Worm (Caenorhabditis elegans) whole organism, L3 larva: ENCODE results near the gene C26B9.1.

Experiments
- R02D3.7 ChIP-seq: fragments of 150-350 bp; optimal IDR thresholded peaks from 2 replicates; lab custom pipeline; 2014; ENCODE audit warnings: missing biosample characterization, missing genetic modification characterization
- ZK546.5 ChIP-seq: sonication (generic microtip); optimal IDR thresholded peaks from 2 replicates; lab custom pipeline; 2017; ENCODE audit warnings: missing biosample characterization, missing genetic modification characterization
- aly-2 ChIP-seq: fragments of 150-350 bp; optimal IDR thresholded peaks from 2 replicates; lab custom pipeline; 2014; ENCODE audit warnings: missing biosample characterization, missing genetic modification characterization
- ama-1 ChIP-seq: fragments of 150-350 bp; optimal IDR thresholded peaks from 2 replicates; lab custom pipeline; 2018
- ceh-16 ChIP-seq: sonication (generic microtip); optimal IDR thresholded peaks from 2 replicates; lab custom pipeline; 2017; ENCODE audit warnings: missing biosample characterization, missing genetic modification characterization
- ceh-82 ChIP-seq: fragments of 150-350 bp; optimal IDR thresholded peaks from 2 replicates; lab custom pipeline; 2014; ENCODE audit warnings: missing biosample characterization, missing genetic modification characterization
- ceh-9 ChIP-seq: sonication (generic microtip); optimal IDR thresholded peaks from 2 replicates; lab custom pipeline; 2018; ENCODE audit warnings: missing biosample characterization, missing genetic modification characterization
- daf-12 ChIP-seq: fragments of 150-350 bp; optimal IDR thresholded peaks from 2 replicates; lab custom pipeline; 2014; ENCODE audit warnings: missing biosample characterization, missing genetic modification reagents, missing genetic modification characterization
- egl-27 ChIP-seq: sonication (generic microtip); optimal IDR thresholded peaks from 4 replicates; lab custom pipeline; 2017; ENCODE audit warnings: missing biosample characterization, missing genetic modification reagents, missing genetic modification characterization
- egl-5 ChIP-seq: fragments of 150-350 bp; optimal IDR thresholded peaks from 2 replicates; lab custom pipeline; 2017; ENCODE audit warnings: missing biosample characterization, missing genetic modification reagents, missing genetic modification characterization, inconsistent platforms
- elt-1 ChIP-seq: fragments of 150-350 bp; optimal IDR thresholded peaks from 2 replicates; lab custom pipeline; 2014; ENCODE audit warnings: missing biosample characterization, missing genetic modification characterization
- elt-2 ChIP-seq: sonication (generic microtip); optimal IDR thresholded peaks from 2 replicates; lab custom pipeline; 2016; ENCODE audit warnings: missing genetic modification reagents, mild to moderate bottlenecking, missing genetic modification characterization, missing compliant biosample characterization
- elt-3 ChIP-seq, 3 experiments: fragments of 150-350 bp in 1 of 3; sonication (generic microtip) in 2 of 3; optimal IDR thresholded peaks; 2 replicates in 2 of 3; 4 replicates in 1 of 3; lab custom pipeline; 2014 to 2017; ENCODE audit warnings: missing biosample characterization in 3 of 3, missing genetic modification characterization in 3 of 3
- eor-1 ChIP-seq, 2 experiments: fragments of 150-350 bp; optimal IDR thresholded peaks; 2 replicates each; lab custom pipeline; 2014 to 2018; ENCODE audit warnings: missing biosample characterization in 2 of 2, missing genetic modification characterization in 2 of 2
- fkh-10 ChIP-seq: sonication (generic microtip); optimal IDR thresholded peaks from 2 replicates; lab custom pipeline; 2017; ENCODE audit warnings: missing biosample characterization, missing genetic modification reagents, missing genetic modification characterization
- fkh-2 ChIP-seq: fragments of 150-350 bp; optimal IDR thresholded peaks from 2 replicates; lab custom pipeline; 2014; ENCODE audit warnings: missing biosample characterization, missing genetic modification reagents, missing genetic modification characterization
- fos-1 ChIP-seq: fragments of 150-350 bp; optimal IDR thresholded peaks from 2 replicates; lab custom pipeline; 2014; ENCODE audit warnings: missing biosample characterization, missing genetic modification characterization
- hmg-11 ChIP-seq: sonication (generic microtip); optimal IDR thresholded peaks from 2 replicates; lab custom pipeline; 2016; ENCODE audit warnings: missing genetic modification characterization, missing compliant biosample characterization
- jun-1 ChIP-seq: fragments of 150-350 bp; optimal IDR thresholded peaks from 2 replicates; lab custom pipeline; 2014; ENCODE audit warnings: missing biosample characterization, missing genetic modification reagents, missing genetic modification characterization
- lin-15B ChIP-seq: fragments of 150-350 bp; optimal IDR thresholded peaks from 2 replicates; lab custom pipeline; 2014; ENCODE audit warnings: missing biosample characterization, missing genetic modification characterization
- lin-39 ChIP-seq: fragments of 150-350 bp; optimal IDR thresholded peaks from 2 replicates; lab custom pipeline; 2018; ENCODE audit warnings: missing biosample characterization, missing genetic modification reagents, missing genetic modification characterization
- lsy-12 ChIP-seq: sonication (generic microtip); optimal IDR thresholded peaks from 2 replicates; lab custom pipeline; 2016; ENCODE audit warnings: mild to moderate bottlenecking, missing genetic modification characterization, missing compliant biosample characterization
- mdl-1 ChIP-seq: fragments of 150-350 bp; optimal IDR thresholded peaks from 2 replicates; lab custom pipeline; 2014; ENCODE audit warnings: missing biosample characterization, missing genetic modification characterization
- mml-1 ChIP-seq: fragments of 150-350 bp; sonication (generic microtip); optimal IDR thresholded peaks from 3 replicates; lab custom pipeline; 2014; ENCODE audit warnings: missing biosample characterization, missing genetic modification characterization
- nfya-1 ChIP-seq: sonication (generic microtip); optimal IDR thresholded peaks from 2 replicates; lab custom pipeline; 2017; ENCODE audit warnings: missing genetic modification characterization, mild to moderate bottlenecking, missing compliant biosample characterization, antibody characterized with exemption, moderate library complexity; ENCODE audit not compliant: insufficient read depth
- nhr-11 ChIP-seq: fragments of 150-350 bp; optimal IDR thresholded peaks from 2 replicates; lab custom pipeline; 2014; ENCODE audit warnings: missing biosample characterization, missing genetic modification characterization
- nhr-12 ChIP-seq: fragments of 150-350 bp; optimal IDR thresholded peaks from 2 replicates; lab custom pipeline; 2014; ENCODE audit warnings: missing biosample characterization, missing genetic modification characterization
- nhr-23 ChIP-seq: fragments of 150-350 bp; optimal IDR thresholded peaks from 2 replicates; lab custom pipeline; 2014; ENCODE audit warnings: missing biosample characterization, missing genetic modification reagents, missing genetic modification characterization
- nhr-237 ChIP-seq: fragments of 150-350 bp; optimal IDR thresholded peaks from 2 replicates; lab custom pipeline; 2014; ENCODE audit warnings: missing biosample characterization, missing genetic modification characterization
- nhr-25 ChIP-seq: sonication (generic microtip); optimal IDR thresholded peaks from 2 replicates; lab custom pipeline; 2017; ENCODE audit warnings: missing biosample characterization, missing genetic modification characterization
- nhr-28 ChIP-seq: fragments of 150-350 bp; optimal IDR thresholded peaks from 2 replicates; lab custom pipeline; 2014; ENCODE audit warnings: missing biosample characterization, missing genetic modification characterization
- nhr-43 ChIP-seq: sonication (generic microtip); optimal IDR thresholded peaks from 2 replicates; lab custom pipeline; 2016; ENCODE audit warnings: mild to moderate bottlenecking, missing genetic modification characterization, missing compliant biosample characterization; ENCODE audit not compliant: poor library complexity, severe bottlenecking
- nhr-67 ChIP-seq: fragments of 150-350 bp; optimal IDR thresholded peaks from 2 replicates; lab custom pipeline; 2014; ENCODE audit warnings: missing biosample characterization, missing genetic modification characterization
- nhr-76 ChIP-seq: fragments of 150-350 bp; sonication (generic microtip); optimal IDR thresholded peaks from 5 replicates; lab custom pipeline; 2014; ENCODE audit warnings: missing biosample characterization, missing genetic modification characterization
- nhr-77 ChIP-seq: fragments of 150-350 bp; optimal IDR thresholded peaks from 2 replicates; lab custom pipeline; 2014; ENCODE audit warnings: missing biosample characterization, missing genetic modification characterization
- pha-4 ChIP-seq: fragments of 150-350 bp; optimal IDR thresholded peaks from 2 replicates; lab custom pipeline; 2014; ENCODE audit warnings: missing biosample characterization, missing genetic modification reagents, missing genetic modification characterization
- pqm-1 ChIP-seq: fragments of 150-350 bp; optimal IDR thresholded peaks from 2 replicates; lab custom pipeline; 2017; ENCODE audit warnings: missing biosample characterization, missing genetic modification characterization, inconsistent platforms
- sea-2 ChIP-seq: fragments of 150-350 bp; sonication (generic microtip); optimal IDR thresholded peaks from 4 replicates; lab custom pipeline; 2014; ENCODE audit warnings: missing biosample characterization, missing genetic modification reagents, missing genetic modification characterization
- skn-1 ChIP-seq: fragments of 150-350 bp; optimal IDR thresholded peaks from 2 replicates; lab custom pipeline; 2014; ENCODE audit warnings: missing biosample characterization, missing genetic modification characterization
- snpc-4 ChIP-seq: fragments of 150-350 bp; optimal IDR thresholded peaks from 2 replicates; lab custom pipeline; 2014; ENCODE audit warnings: missing biosample characterization, missing genetic modification characterization
- tbx-2 ChIP-seq: sonication (generic microtip); optimal IDR thresholded peaks from 2 replicates; lab custom pipeline; 2016; ENCODE audit warnings: mild to moderate bottlenecking, missing genetic modification characterization, missing compliant biosample characterization
- unc-39 ChIP-seq: sonication (generic microtip); optimal IDR thresholded peaks from 4 replicates; lab custom pipeline; 2017; ENCODE audit warnings: missing biosample characterization, missing genetic modification characterization
- unc-62 ChIP-seq: fragments of 150-350 bp; sonication (generic microtip); optimal IDR thresholded peaks from 4 replicates; lab custom pipeline; 2014; ENCODE audit warnings: missing biosample characterization, missing genetic modification reagents, missing genetic modification characterization
- zag-1 ChIP-seq: fragments of 150-350 bp; optimal IDR thresholded peaks from 2 replicates; lab custom pipeline; 2014; ENCODE audit warnings: missing biosample characterization, missing genetic modification characterization
- ztf-4 ChIP-seq: fragments of 150-350 bp; optimal IDR thresholded peaks from 2 replicates; lab custom pipeline; 2014; ENCODE audit warnings: missing biosample characterization, missing genetic modification characterization

C26B9.1 gene

ce11 chrX:5311174-5311573 lies 33.2 kb upstream of the C26B9.1 start:
- TF ChIP-seq jun-1 (no peak), lin-39 (tag; lab: Kevin White, UChicago) (peak; percentile 15)

- TF ChIP-seq aly-2 (tag; lab: Kevin White, UChicago) (no peak), egl-5 (tag; lab: Kevin White, UChicago) (no peak), lin-15B (tag; lab: Kevin White, UChicago) (no peak), mdl-1 (tag; lab: Kevin White, UChicago) (no peak), lsy-12 (tag; lab: Kevin White, UChicago) (peak; percentile 25), R02D3.7 (tag; lab: Kevin White, UChicago) (no peak), nfya-1 (tag; lab: Kevin White, UChicago) (peak; percentile 36), ceh-16 (tag; lab: Kevin White, UChicago) (no peak), nhr-28 (tag; lab: Kevin White, UChicago) (no peak), snpc-4 (tag; lab: Kevin White, UChicago) (peak; percentile 15), elt-2 (tag; lab: Kevin White, UChicago) (peak; percentile 28), egl-27 (no peak), nhr-12 (tag; lab: Kevin White, UChicago) (no peak), eor-1 (tag; optimal IDR thresholded peaks at IDR 0.05; lab: Kevin White, UChicago) (no peak), nhr-23 (tag; lab: Kevin White, UChicago) (no peak), lin-39 (tag; lab: Kevin White, UChicago) (peak; percentile 11), unc-39 (tag; lab: Kevin White, UChicago) (no peak), nhr-77 (tag; lab: Kevin White, UChicago) (peak; percentile 34), zag-1 (no peak), nhr-11 (tag; lab: Kevin White, UChicago) (no peak), ZK546.5 (tag; lab: Kevin White, UChicago) (no peak), unc-62 (GFP tag; lab: Kevin White, UChicago) (no peak), skn-1 (tag; lab: Kevin White, UChicago) (no peak), daf-12 (tag; lab: Kevin White, UChicago) (no peak), ama-1 (lab: Kevin White, UChicago) (no peak), nhr-237 (tag; lab: Kevin White, UChicago) (no peak), nhr-25 (tag; lab: Kevin White, UChicago) (no peak), fkh-2 (no peak), pha-4 (tag; lab: Kevin White, UChicago) (no peak), sea-2 (GFP tag; lab: Kevin White, UChicago) (no peak), ztf-4 (tag; lab: Kevin White, UChicago) (no peak), ceh-82 (tag; lab: Kevin White, UChicago) (no peak), fos-1 (no peak), mml-1 (no peak), nhr-76 (tag; lab: Kevin White, UChicago) (no peak), ceh-9 (tag; lab: Kevin White, UChicago) (no peak), nhr-67 (tag; lab: Kevin White, UChicago) (no peak), tbx-2 (tag; lab: Kevin White, UChicago) (peak; percentile 46), elt-3 (tag; optimal IDR thresholded peaks at IDR 0.05; lab: Kevin White, UChicago) (no peak), nhr-43 (tag; lab: Kevin White, UChicago) (peak; percentile 69), hmg-11 (tag; lab: Kevin White, UChicago) (peak; percentile 65), pqm-1 (tag; lab: Kevin White, UChicago) (no peak), jun-1 (no peak), fkh-10 (GFP tag; lab: Kevin White, UChicago) (no peak), elt-1 (no peak)
Measured at ce11 chrX:5319214-5319838, 25.1 kb upstream of the C26B9.1 start.
